Worm (Caenorhabditis elegans) whole organism, L4 larva: ENCODE results near the gene alg-2.

Experiments
- F10B5.3 ChIP-seq: sonication (generic microtip); optimal IDR thresholded peaks from 2 replicates; lab custom pipeline; 2016; ENCODE audit warnings: mild to moderate bottlenecking, missing genetic modification characterization, missing compliant biosample characterization
- ceh-82 ChIP-seq: sonication (generic microtip); optimal IDR thresholded peaks from 2 replicates; lab custom pipeline; 2017; ENCODE audit warnings: missing biosample characterization, missing genetic modification characterization
- dpl-1 ChIP-seq: fragments of 150-350 bp; optimal IDR thresholded peaks from 2 replicates; lab custom pipeline; 2014; ENCODE audit warnings: missing biosample characterization, missing genetic modification reagents, missing genetic modification characterization
- lir-3 ChIP-seq: sonication (generic microtip); optimal IDR thresholded peaks from 2 replicates; lab custom pipeline; 2016; ENCODE audit warnings: mild to moderate bottlenecking, missing genetic modification characterization, missing compliant biosample characterization
- unc-130 ChIP-seq: sonication (generic microtip); optimal IDR thresholded peaks from 2 replicates; lab custom pipeline; 2016; ENCODE audit warnings: missing genetic modification reagents, missing genetic modification characterization, missing compliant biosample characterization
- zag-1 ChIP-seq: fragments of 150-350 bp; optimal IDR thresholded peaks from 2 replicates; lab custom pipeline; 2014; ENCODE audit warnings: missing biosample characterization, missing genetic modification characterization

- TF ChIP-seq zag-1 (no peak), dpl-1 (GFP tag; lab: Kevin White, UChicago) (no peak), F10B5.3 (no peak), lir-3 (tag; lab: Kevin White, UChicago) (no peak), unc-130 (GFP tag; lab: Kevin White, UChicago) (no peak), ceh-82 (tag; lab: Kevin White, UChicago) (no peak)
Observed at ce11 chrII:875739-876138, 2.7 kb downstream of the alg-2 start.
